Worm (Caenorhabditis elegans) whole organism, L3 larva: ENCODE measurements around the gene ugt-44.

Experiments
- aly-2 ChIP-seq: fragments of 150-350 bp; optimal IDR thresholded peaks from 2 replicates; lab custom pipeline; 2014; ENCODE audit warnings: missing biosample characterization, missing genetic modification characterization
- ceh-28 ChIP-seq: fragments of 150-350 bp; optimal IDR thresholded peaks from 2 replicates; lab custom pipeline; 2014; ENCODE audit warnings: missing biosample characterization, missing genetic modification reagents, missing genetic modification characterization
- daf-12 ChIP-seq: fragments of 150-350 bp; optimal IDR thresholded peaks from 2 replicates; lab custom pipeline; 2014; ENCODE audit warnings: missing biosample characterization, missing genetic modification reagents, missing genetic modification characterization
- egl-27 ChIP-seq: sonication (generic microtip); optimal IDR thresholded peaks from 4 replicates; lab custom pipeline; 2017; ENCODE audit warnings: missing biosample characterization, missing genetic modification reagents, missing genetic modification characterization
- elt-2 ChIP-seq: sonication (generic microtip); optimal IDR thresholded peaks from 2 replicates; lab custom pipeline; 2016; ENCODE audit warnings: missing genetic modification reagents, mild to moderate bottlenecking, missing genetic modification characterization, missing compliant biosample characterization
- elt-3 ChIP-seq, 3 experiments: fragments of 150-350 bp in 1 of 3; sonication (generic microtip) in 2 of 3; optimal IDR thresholded peaks; 2 replicates in 2 of 3; 4 replicates in 1 of 3; lab custom pipeline; 2014 to 2017; ENCODE audit warnings: missing biosample characterization in 3 of 3, missing genetic modification characterization in 3 of 3
- eor-1 ChIP-seq, 2 experiments: fragments of 150-350 bp; optimal IDR thresholded peaks; 2 replicates each; lab custom pipeline; 2014 to 2018; ENCODE audit warnings: missing biosample characterization in 2 of 2, missing genetic modification characterization in 2 of 2
- fkh-2 ChIP-seq: fragments of 150-350 bp; optimal IDR thresholded peaks from 2 replicates; lab custom pipeline; 2014; ENCODE audit warnings: missing biosample characterization, missing genetic modification reagents, missing genetic modification characterization
- lsy-12 ChIP-seq: sonication (generic microtip); optimal IDR thresholded peaks from 2 replicates; lab custom pipeline; 2016; ENCODE audit warnings: mild to moderate bottlenecking, missing genetic modification characterization, missing compliant biosample characterization
- mml-1 ChIP-seq: fragments of 150-350 bp; sonication (generic microtip); optimal IDR thresholded peaks from 3 replicates; lab custom pipeline; 2014; ENCODE audit warnings: missing biosample characterization, missing genetic modification characterization
- nhr-11 ChIP-seq: fragments of 150-350 bp; optimal IDR thresholded peaks from 2 replicates; lab custom pipeline; 2014; ENCODE audit warnings: missing biosample characterization, missing genetic modification characterization
- nhr-23 ChIP-seq: fragments of 150-350 bp; optimal IDR thresholded peaks from 2 replicates; lab custom pipeline; 2014; ENCODE audit warnings: missing biosample characterization, missing genetic modification reagents, missing genetic modification characterization
- nhr-237 ChIP-seq: fragments of 150-350 bp; optimal IDR thresholded peaks from 2 replicates; lab custom pipeline; 2014; ENCODE audit warnings: missing biosample characterization, missing genetic modification characterization
- nhr-25 ChIP-seq: sonication (generic microtip); optimal IDR thresholded peaks from 2 replicates; lab custom pipeline; 2017; ENCODE audit warnings: missing biosample characterization, missing genetic modification characterization
- nhr-43 ChIP-seq: sonication (generic microtip); optimal IDR thresholded peaks from 2 replicates; lab custom pipeline; 2016; ENCODE audit warnings: mild to moderate bottlenecking, missing genetic modification characterization, missing compliant biosample characterization; ENCODE audit not compliant: poor library complexity, severe bottlenecking
- nhr-67 ChIP-seq: fragments of 150-350 bp; optimal IDR thresholded peaks from 2 replicates; lab custom pipeline; 2014; ENCODE audit warnings: missing biosample characterization, missing genetic modification characterization
- pha-4 ChIP-seq: fragments of 150-350 bp; optimal IDR thresholded peaks from 2 replicates; lab custom pipeline; 2014; ENCODE audit warnings: missing biosample characterization, missing genetic modification reagents, missing genetic modification characterization
- pqm-1 ChIP-seq: fragments of 150-350 bp; optimal IDR thresholded peaks from 2 replicates; lab custom pipeline; 2017; ENCODE audit warnings: missing biosample characterization, missing genetic modification characterization, inconsistent platforms
- snpc-4 ChIP-seq: fragments of 150-350 bp; optimal IDR thresholded peaks from 2 replicates; lab custom pipeline; 2014; ENCODE audit warnings: missing biosample characterization, missing genetic modification characterization
- tbx-2 ChIP-seq: sonication (generic microtip); optimal IDR thresholded peaks from 2 replicates; lab custom pipeline; 2016; ENCODE audit warnings: mild to moderate bottlenecking, missing genetic modification characterization, missing compliant biosample characterization
- ztf-11 ChIP-seq: fragments of 150-350 bp; optimal IDR thresholded peaks from 2 replicates; lab custom pipeline; 2014; ENCODE audit warnings: missing biosample characterization, missing genetic modification characterization

The ugt-44 gene

ce11 chrIV:10513266-10513665, 43.7 kb downstream of the ugt-44 start:
- TF ChIP-seq nhr-23 (tag; lab: Kevin White, UChicago), result no peak
- peak; percentile 77 for TF ChIP-seq elt-2 (tag; lab: Kevin White, UChicago)
- peak; percentile 9 for TF ChIP-seq pha-4 (tag; lab: Kevin White, UChicago)

ce11 chrIV:10515128-10515527, 45.6 kb downstream of the ugt-44 start, which contains the start of gene C02F4.4:
Gene C02F4.4 (minus strand): TSS chrIV:10515228.
- TF ChIP-seq tbx-2 (tag; lab: Kevin White, UChicago) (no peak), pha-4 (tag; lab: Kevin White, UChicago) (no peak), aly-2 (tag; lab: Kevin White, UChicago) (no peak), eor-1 (tag; optimal IDR thresholded peaks at IDR 0.05; lab: Kevin White, UChicago) (no peak), nhr-23 (tag; lab: Kevin White, UChicago) (no peak), nhr-43 (tag; lab: Kevin White, UChicago) (no peak), lsy-12 (no peak), egl-27 (tag; lab: Kevin White, UChicago) (no peak), pqm-1 (no peak), mml-1 (no peak), elt-3 (tag; optimal IDR thresholded peaks at IDR 0.05; lab: Kevin White, UChicago) (no peak), nhr-237 (no peak), daf-12 (tag; lab: Kevin White, UChicago) (no peak), nhr-67 (tag; lab: Kevin White, UChicago) (no peak), ceh-28 (tag; lab: Kevin White, UChicago) (no peak), snpc-4 (tag; lab: Kevin White, UChicago) (no peak), ztf-11 (tag; lab: Kevin White, UChicago) (no peak), nhr-11 (tag; lab: Kevin White, UChicago) (no peak)

- TF ChIP-seq tbx-2 (tag; lab: Kevin White, UChicago), result no peak
- no peak for TF ChIP-seq nhr-43 (tag; lab: Kevin White, UChicago)
- no peak for TF ChIP-seq nhr-25 (tag; lab: Kevin White, UChicago)
- TF ChIP-seq fkh-2, result no peak
- no peak for TF ChIP-seq snpc-4 (tag; lab: Kevin White, UChicago)
- TF ChIP-seq pha-4 (tag; lab: Kevin White, UChicago), result no peak
- TF ChIP-seq egl-27 (tag; lab: Kevin White, UChicago), result no peak
- TF ChIP-seq ceh-28 (tag; lab: Kevin White, UChicago), result no peak
Observed at ce11 chrIV:10518652-10519051, 49.1 kb downstream of the ugt-44 start.

- TF ChIP-seq aly-2 (tag; lab: Kevin White, UChicago) (no peak), ceh-28 (tag; lab: Kevin White, UChicago) (no peak)
Observed at ce11 chrIV:10521106-10521505, 51.6 kb downstream of the ugt-44 start, which contains the start of gene cal-4. Gene cal-4 (plus strand): TSS chrIV:10521406.
